Fruit fly (Drosophila melanogaster) whole organism, adult: ENCODE results near the gene CG9705.

Experiments
- CG11617 ChIP-seq: fragments of 200-800 bp; sonication (Bioruptor generic); optimal IDR thresholded peaks from 2 replicates; lab custom pipeline; 2017; ENCODE audit warnings: mild to moderate bottlenecking, missing biosample characterization, missing genetic modification reagents, missing genetic modification characterization
- CG12768 ChIP-seq: fragments of 200-800 bp; sonication (Bioruptor generic); optimal IDR thresholded peaks from 2 replicates; lab custom pipeline; 2017; ENCODE audit warnings: missing biosample characterization, missing genetic modification characterization, mild to moderate bottlenecking, moderate library complexity, missing genetic modification reagents
- CG14711 ChIP-seq: fragments of 200-800 bp; sonication (Bioruptor generic); optimal IDR thresholded peaks from 2 replicates; lab custom pipeline; 2018; ENCODE audit warnings: missing biosample characterization, mild to moderate bottlenecking, missing genetic modification characterization, moderate library complexity
- CG1620 ChIP-seq: fragments of 200-800 bp; sonication (Bioruptor generic); optimal IDR thresholded peaks from 2 replicates; lab custom pipeline; 2016; ENCODE audit warnings: missing biosample characterization, missing genetic modification characterization
- CG33017 ChIP-seq: fragments of 200-800 bp; sonication (Bioruptor generic); optimal IDR thresholded peaks from 2 replicates; lab custom pipeline; 2018; ENCODE audit warnings: missing biosample characterization, mild to moderate bottlenecking, missing genetic modification characterization, moderate library complexity
- CG5204 ChIP-seq: fragments of 200-800 bp; sonication (Bioruptor generic); optimal IDR thresholded peaks from 2 replicates; lab custom pipeline; 2016; ENCODE audit warnings: missing biosample characterization, missing genetic modification characterization
- CG7045 ChIP-seq: fragments of 200-800 bp; sonication (Bioruptor generic); optimal IDR thresholded peaks from 2 replicates; lab custom pipeline; 2017; ENCODE audit warnings: missing biosample characterization, mild to moderate bottlenecking, missing genetic modification characterization
- CG7101 ChIP-seq: fragments of 200-800 bp; sonication (Bioruptor generic); optimal IDR thresholded peaks from 2 replicates; lab custom pipeline; 2018; ENCODE audit warnings: missing biosample characterization, mild to moderate bottlenecking, missing genetic modification characterization, moderate library complexity
- Clk ChIP-seq: fragments of 200-800 bp; sonication (Bioruptor generic); optimal IDR thresholded peaks from 2 replicates; lab custom pipeline; 2017; ENCODE audit warnings: missing biosample characterization, missing genetic modification characterization
- Crg-1 ChIP-seq: fragments of 200-800 bp; sonication (Bioruptor generic); optimal IDR thresholded peaks from 2 replicates; lab custom pipeline; 2016; ENCODE audit warnings: missing biosample characterization, missing genetic modification characterization
- Hr96 ChIP-seq: fragments of 200-800 bp; sonication (Bioruptor generic); optimal IDR thresholded peaks from 2 replicates; lab custom pipeline; 2016; ENCODE audit warnings: missing biosample characterization, missing genetic modification characterization
- Mnt ChIP-seq: fragments of 200-800 bp; sonication (Bioruptor generic); optimal IDR thresholded peaks from 2 replicates; lab custom pipeline; 2016; ENCODE audit warnings: missing biosample characterization, mild to moderate bottlenecking, missing genetic modification characterization
- bab1 ChIP-seq: fragments of 200-800 bp; sonication (Bioruptor generic); optimal IDR thresholded peaks from 3 replicates; lab custom pipeline; 2019; ENCODE audit warnings: missing biosample characterization, mild to moderate bottlenecking, missing genetic modification characterization, moderate library complexity
- cic ChIP-seq: fragments of 200-800 bp; sonication (Bioruptor generic); optimal IDR thresholded peaks from 2 replicates; lab custom pipeline; 2017; ENCODE audit warnings: missing biosample characterization, mild to moderate bottlenecking, missing genetic modification characterization, moderate library complexity
- cnc ChIP-seq, 2 experiments: fragments of >200 bp; optimal IDR thresholded peaks; 2 replicates each; lab custom pipeline; 2017
- kay ChIP-seq: fragments of 200-800 bp; sonication (Bioruptor generic); peaks from one replicate; lab custom pipeline; 2016; ENCODE audit warnings: missing biosample characterization, missing genetic modification characterization, borderline replicate concordance
- ovo ChIP-seq: fragments of 200-800 bp; sonication (Bioruptor generic); optimal IDR thresholded peaks from 2 replicates; lab custom pipeline; 2016; ENCODE audit warnings: missing biosample characterization, missing genetic modification characterization
- pad ChIP-seq: fragments of 200-800 bp; sonication (Bioruptor generic); optimal IDR thresholded peaks from 3 replicates; lab custom pipeline; 2017; ENCODE audit warnings: missing biosample characterization, missing genetic modification characterization, mild to moderate bottlenecking, moderate library complexity, missing genetic modification reagents
- tj ChIP-seq: fragments of 200-800 bp; sonication (Bioruptor generic); optimal IDR thresholded peaks from 3 replicates; lab custom pipeline; 2017; ENCODE audit warnings: missing biosample characterization, mild to moderate bottlenecking, missing genetic modification characterization, moderate library complexity
- toe ChIP-seq: fragments of 200-800 bp; sonication (Bioruptor generic); optimal IDR thresholded peaks from 2 replicates; lab custom pipeline; 2016; ENCODE audit warnings: missing biosample characterization, missing genetic modification characterization

The CG9705 gene

dm6 chr3L:16818063-16818462 is 38.2 kb downstream of the CG9705 start:
- no peak for TF ChIP-seq Mnt
- no peak for TF ChIP-seq Crg-1
- TF ChIP-seq toe (GFP tag; lab: Kevin White, UChicago) = no peak

dm6 chr3L:16824725-16825124 is 44.8 kb downstream of the CG9705 start:
- TF ChIP-seq Mnt = no peak
- TF ChIP-seq cnc (optimal IDR thresholded peaks at IDR 0.05; lab: Kevin White, UChicago) = no peak
- TF ChIP-seq CG14711 (tag; lab: Kevin White, UChicago) = no peak
- TF ChIP-seq Crg-1 = no peak

- TF ChIP-seq pad (GFP tag; lab: Kevin White, UChicago) (no peak), CG14711 (tag; lab: Kevin White, UChicago) (no peak), cnc (optimal IDR thresholded peaks at IDR 0.05; lab: Kevin White, UChicago) (no peak), bab1 (no peak), CG5204 (GFP tag; lab: Kevin White, UChicago) (no peak), CG7045 (GFP tag; lab: Kevin White, UChicago) (no peak), CG12768 (GFP tag; lab: Kevin White, UChicago) (no peak)
These were observed 45.3 kb downstream of the CG9705 start for dm6 chr3L:16825195-16825594.

dm6 chr3L:16828967-16829366 is 49.1 kb downstream of the CG9705 start, which contains the start of gene CG13024:
Gene CG13024, minus strand, starts transcription at chr3L:16829074.
- no peak for TF ChIP-seq tj
- TF ChIP-seq CG11617 (GFP tag; lab: Kevin White, UChicago) = no peak
- TF ChIP-seq bab1 = no peak
- no peak for TF ChIP-seq pad (GFP tag; lab: Kevin White, UChicago)
- TF ChIP-seq ovo = no peak
- TF ChIP-seq CG33017 (tag; lab: Kevin White, UChicago) = no peak
- no peak for TF ChIP-seq CG7045 (GFP tag; lab: Kevin White, UChicago)
- no peak for TF ChIP-seq cic
- TF ChIP-seq CG7101 (tag; lab: Kevin White, UChicago) = no peak
- no peak for TF ChIP-seq CG14711 (tag; lab: Kevin White, UChicago)
- TF ChIP-seq CG1620 (GFP tag; lab: Kevin White, UChicago) = no peak
- no peak for TF ChIP-seq Hr96
- TF ChIP-seq Crg-1 = no peak
- no peak for TF ChIP-seq Clk (GFP tag; lab: Kevin White, UChicago)
- TF ChIP-seq CG5204 (GFP tag; lab: Kevin White, UChicago) = no peak
- TF ChIP-seq Mnt = no peak
- TF ChIP-seq CG12768 (GFP tag; lab: Kevin White, UChicago) = no peak
- no peak for TF ChIP-seq toe (GFP tag; lab: Kevin White, UChicago)
- TF ChIP-seq cnc (optimal IDR thresholded peaks at IDR 0.05; lab: Kevin White, UChicago) = no peak
- no peak for TF ChIP-seq kay (GFP tag; lab: Kevin White, UChicago)

- TF ChIP-seq CG12768 (GFP tag; lab: Kevin White, UChicago) (no peak), CG5204 (GFP tag; lab: Kevin White, UChicago) (no peak), CG11617 (GFP tag; lab: Kevin White, UChicago) (no peak), toe (GFP tag; lab: Kevin White, UChicago) (no peak)
These were observed 50.1 kb downstream of the CG9705 start for dm6 chr3L:16829983-16830382.
